Fruit fly (Drosophila melanogaster) whole organism, embryonic: Measurements from ENCODE around the gene drongo.

Experiments
- Aef1 ChIP-seq: fragments of 200-800 bp; sonication (Bioruptor generic); IDR thresholded peaks from 3 replicates; pipeline ENCODE4 v1.3.6; 2022; ENCODE audit warnings: missing biosample characterization, missing genetic modification characterization
- BEAF-32 ChIP-seq: fragments of 200-800 bp; sonication (Bioruptor generic); optimal IDR thresholded peaks from 3 replicates; lab custom pipeline; 2017; ENCODE audit warnings: missing biosample characterization, missing genetic modification characterization, mild to moderate bottlenecking, moderate library complexity, missing genetic modification reagents
- BtbVII ChIP-seq: fragments of 200-800 bp; sonication (Bioruptor generic); optimal IDR thresholded peaks from 3 replicates; lab custom pipeline; 2017; ENCODE audit warnings: missing biosample characterization, mild to moderate bottlenecking, missing genetic modification characterization
- CG10209 ChIP-seq: fragments of 200-800 bp; sonication (Bioruptor generic); optimal IDR thresholded peaks from 3 replicates; lab custom pipeline; 2017; ENCODE audit warnings: missing biosample characterization, mild to moderate bottlenecking, missing genetic modification characterization, missing genetic modification reagents
- CG10267 ChIP-seq: fragments of 200-800 bp; sonication (Bioruptor generic); optimal IDR thresholded peaks from 2 replicates; lab custom pipeline; 2018; ENCODE audit warnings: missing biosample characterization, mild to moderate bottlenecking, missing genetic modification characterization, moderate library complexity
- CG12744 ChIP-seq: fragments of 200-800 bp; sonication (Bioruptor generic); optimal IDR thresholded peaks from 2 replicates; lab custom pipeline; 2016; ENCODE audit warnings: missing biosample characterization, missing genetic modification characterization
- CG12942 ChIP-seq: fragments of 200-800 bp; sonication (Bioruptor generic); optimal IDR thresholded peaks from 3 replicates; lab custom pipeline; 2016; ENCODE audit warnings: missing biosample characterization, missing genetic modification characterization
- CG1647 ChIP-seq: fragments of 200-800 bp; sonication (Bioruptor generic); optimal IDR thresholded peaks from 3 replicates; lab custom pipeline; 2016; ENCODE audit warnings: missing biosample characterization, missing genetic modification characterization
- CG17361 ChIP-seq: fragments of 200-800 bp; sonication (Bioruptor generic); IDR thresholded peaks from 3 replicates; pipeline ENCODE4 v1.3.6; 2022; ENCODE audit warnings: missing biosample characterization, missing genetic modification characterization
- CG18599 ChIP-seq: fragments of 200-800 bp; sonication (Bioruptor generic); optimal IDR thresholded peaks from 3 replicates; lab custom pipeline; 2017; ENCODE audit warnings: missing biosample characterization, missing genetic modification characterization, mild to moderate bottlenecking, moderate library complexity, missing genetic modification reagents
- CG2678 ChIP-seq: fragments of 200-800 bp; sonication (Bioruptor generic); optimal IDR thresholded peaks from 3 replicates; lab custom pipeline; 2019; ENCODE audit warnings: missing biosample characterization, mild to moderate bottlenecking, missing genetic modification characterization, moderate library complexity
- CG2875 ChIP-seq: fragments of 200-800 bp; sonication (Bioruptor generic); optimal IDR thresholded peaks from 2 replicates; lab custom pipeline; 2017; ENCODE audit warnings: missing biosample characterization, mild to moderate bottlenecking, missing genetic modification characterization, missing genetic modification reagents
- CG4617 ChIP-seq: fragments of 200-800 bp; sonication (Bioruptor generic); optimal IDR thresholded peaks from 3 replicates; lab custom pipeline; 2016; ENCODE audit warnings: missing biosample characterization, missing genetic modification characterization, borderline replicate concordance
- CG4854 ChIP-seq: fragments of 200-800 bp; sonication (Bioruptor generic); optimal IDR thresholded peaks from 2 replicates; lab custom pipeline; 2016; ENCODE audit warnings: missing biosample characterization, missing genetic modification characterization, inconsistent platforms
- CG9817 ChIP-seq: fragments of 200-800 bp; sonication (Bioruptor generic); optimal IDR thresholded peaks from 2 replicates; lab custom pipeline; 2018; ENCODE audit warnings: missing biosample characterization, mild to moderate bottlenecking, missing genetic modification characterization, moderate library complexity
- Chrac-16 ChIP-seq: fragments of 200-800 bp; sonication (Bioruptor generic); optimal IDR thresholded peaks from 3 replicates; lab custom pipeline; 2016; ENCODE audit warnings: missing biosample characterization, missing genetic modification characterization
- Fer3 ChIP-seq: fragments of 200-800 bp; sonication (Bioruptor generic); optimal IDR thresholded peaks from 2 replicates; lab custom pipeline; 2018; ENCODE audit warnings: missing biosample characterization, mild to moderate bottlenecking, missing genetic modification characterization, moderate library complexity
- HLH54F ChIP-seq: fragments of 200-800 bp; sonication (Bioruptor generic); optimal IDR thresholded peaks from 3 replicates; lab custom pipeline; 2016; ENCODE audit warnings: missing biosample characterization, missing genetic modification characterization
- Hey ChIP-seq: fragments of 200-800 bp; sonication (Bioruptor generic); optimal IDR thresholded peaks from 3 replicates; lab custom pipeline; 2018; ENCODE audit warnings: missing biosample characterization, mild to moderate bottlenecking, missing genetic modification characterization
- Kr ChIP-seq: fragments of 200-800 bp; sonication (Bioruptor generic); optimal IDR thresholded peaks from 2 replicates; lab custom pipeline; 2017; ENCODE audit warnings: missing biosample characterization, mild to moderate bottlenecking, missing genetic modification characterization
- MBD-R2 ChIP-seq: fragments of 200-800 bp; sonication (Bioruptor generic); IDR thresholded peaks from 2 replicates; pipeline ENCODE4 v1.3.6; 2022; ENCODE audit warnings: missing biosample characterization, missing genetic modification characterization
- NFAT ChIP-seq: fragments of 200-800 bp; sonication (Bioruptor generic); IDR thresholded peaks from 2 replicates; pipeline ENCODE4 v1.3.6; 2022; ENCODE audit warnings: missing biosample characterization, missing genetic modification characterization
- NfI ChIP-seq: fragments of 200-800 bp; sonication (Bioruptor generic); optimal IDR thresholded peaks from 3 replicates; lab custom pipeline; 2018; ENCODE audit warnings: missing biosample characterization, mild to moderate bottlenecking, missing genetic modification characterization, moderate library complexity
- Opbp ChIP-seq: fragments of 200-800 bp; sonication (Bioruptor generic); IDR thresholded peaks from 3 replicates; pipeline ENCODE4 v1.3.6; 2022; ENCODE audit warnings: missing biosample characterization, missing genetic modification characterization; ENCODE audit not compliant: partially characterized antibody
- Optix ChIP-seq: fragments of 200-800 bp; sonication (Bioruptor generic); IDR thresholded peaks from 3 replicates; pipeline ENCODE4 v1.3.6; 2022; ENCODE audit warnings: missing biosample characterization, missing genetic modification characterization
- Six4 ChIP-seq: fragments of 200-800 bp; sonication (Bioruptor generic); optimal IDR thresholded peaks from 2 replicates; lab custom pipeline; 2016; ENCODE audit warnings: missing biosample characterization, missing genetic modification characterization
- ase ChIP-seq: fragments of 200-800 bp; sonication (Bioruptor generic); IDR thresholded peaks from 3 replicates; pipeline ENCODE4 v1.3.6; 2022; ENCODE audit warnings: missing biosample characterization, missing genetic modification characterization
- caup ChIP-seq: fragments of 200-800 bp; sonication (Bioruptor generic); optimal IDR thresholded peaks from 3 replicates; lab custom pipeline; 2017; ENCODE audit warnings: missing biosample characterization, mild to moderate bottlenecking, missing genetic modification characterization, moderate library complexity; ENCODE audit not compliant: severe bottlenecking
- chif ChIP-seq, 2 experiments: fragments of 200-800 bp; sonication (Bioruptor generic); optimal IDR thresholded peaks; 3 replicates each; lab custom pipeline; 2016; ENCODE audit warnings: missing biosample characterization in 2 of 2, missing genetic modification characterization in 2 of 2
- chm ChIP-seq: fragments of 200-800 bp; sonication (Bioruptor generic); IDR thresholded peaks from 2 replicates; pipeline ENCODE4 v1.3.6; 2022; ENCODE audit warnings: missing biosample characterization, missing genetic modification characterization
- dan ChIP-seq: fragments of 200-800 bp; sonication (Bioruptor generic); IDR thresholded peaks from 2 replicates; pipeline ENCODE4 v1.3.6; 2022; ENCODE audit warnings: missing biosample characterization, missing genetic modification characterization
- en ChIP-seq: fragments of 200-800 bp; sonication (Bioruptor generic); optimal IDR thresholded peaks from 2 replicates; lab custom pipeline; 2016; ENCODE audit warnings: missing biosample characterization, missing genetic modification characterization
- fd64A ChIP-seq: fragments of 200-800 bp; sonication (Bioruptor generic); optimal IDR thresholded peaks from 3 replicates; lab custom pipeline; 2018; ENCODE audit warnings: missing biosample characterization, mild to moderate bottlenecking, missing genetic modification characterization
- fd96Cb ChIP-seq: fragments of 200-800 bp; sonication (Bioruptor generic); optimal IDR thresholded peaks from 2 replicates; lab custom pipeline; 2018; ENCODE audit warnings: missing biosample characterization, mild to moderate bottlenecking, missing genetic modification characterization, moderate library complexity
- gce ChIP-seq: fragments of 200-800 bp; sonication (Bioruptor generic); IDR thresholded peaks from 3 replicates; pipeline ENCODE4 v1.3.6; 2022; ENCODE audit warnings: missing biosample characterization, missing genetic modification characterization
- grau ChIP-seq: fragments of 200-800 bp; optimal IDR thresholded peaks from 3 replicates; lab custom pipeline; 2019; ENCODE audit warnings: missing biosample characterization, mild to moderate bottlenecking, missing genetic modification characterization, moderate library complexity
- gro ChIP-seq: fragments of 200-800 bp; sonication (Bioruptor generic); optimal IDR thresholded peaks from 2 replicates; lab custom pipeline; 2016; ENCODE audit warnings: missing biosample characterization, missing genetic modification characterization
- gt ChIP-seq: fragments of 200-800 bp; sonication (Bioruptor generic); IDR thresholded peaks from 2 replicates; pipeline ENCODE4 v1.3.6; 2022; ENCODE audit warnings: missing biosample characterization, missing genetic modification characterization
- hkb ChIP-seq, 2 experiments: fragments of 200-800 bp in 1 of 2; fragments of >200 bp in 1 of 2; sonication (Bioruptor generic) in 1 of 2; IDR thresholded peaks in 1 of 2; optimal IDR thresholded peaks in 1 of 2; 2 replicates each; pipeline versions ENCODE4 v1.3.6 to Lab custom; 2017 to 2022; ENCODE audit warnings: missing biosample characterization in 1 of 2, missing genetic modification characterization in 1 of 2
- hth ChIP-seq: fragments of >200 bp; optimal IDR thresholded peaks from 2 replicates; lab custom pipeline; 2017; ENCODE audit warnings: inconsistent platforms
- lab ChIP-seq: fragments of 200-800 bp; sonication (Bioruptor generic); optimal IDR thresholded peaks from 3 replicates; lab custom pipeline; 2017; ENCODE audit warnings: missing biosample characterization, missing genetic modification characterization, mild to moderate bottlenecking, moderate library complexity, missing genetic modification reagents
- lov ChIP-seq, 2 experiments: fragments of 200-800 bp in 1 of 2; fragments of >200 bp in 1 of 2; sonication (Bioruptor generic) in 1 of 2; IDR thresholded peaks in 1 of 2; optimal IDR thresholded peaks in 1 of 2; 2 replicates in 1 of 2; 3 replicates in 1 of 2; pipeline versions ENCODE4 v1.3.6 to Lab custom; 2017 to 2022; ENCODE audit warnings: missing biosample characterization in 1 of 2, missing genetic modification characterization in 1 of 2
- mld ChIP-seq: fragments of 200-800 bp; sonication (Bioruptor generic); IDR thresholded peaks from 3 replicates; pipeline ENCODE4 v1.3.6; 2022; ENCODE audit warnings: missing biosample characterization, missing genetic modification characterization; ENCODE audit not compliant: partially characterized antibody
- nau ChIP-seq: fragments of 200-800 bp; sonication (Bioruptor generic); optimal IDR thresholded peaks from 3 replicates; lab custom pipeline; 2017; ENCODE audit warnings: missing biosample characterization, mild to moderate bottlenecking, missing genetic modification characterization, missing genetic modification reagents
- ranshi ChIP-seq: fragments of 200-800 bp; sonication (Bioruptor generic); IDR thresholded peaks from 2 replicates; pipeline ENCODE4 v1.3.6; 2022; ENCODE audit warnings: missing biosample characterization, missing genetic modification characterization
- schlank ChIP-seq: fragments of 200-800 bp; sonication (Bioruptor generic); optimal IDR thresholded peaks from 2 replicates; lab custom pipeline; 2018; ENCODE audit warnings: missing biosample characterization, mild to moderate bottlenecking, missing genetic modification characterization
- stwl ChIP-seq: fragments of 200-800 bp; sonication (Bioruptor generic); optimal IDR thresholded peaks from 3 replicates; lab custom pipeline; 2018; ENCODE audit warnings: missing biosample characterization, mild to moderate bottlenecking, missing genetic modification characterization, moderate library complexity
- zen ChIP-seq: fragments of 200-800 bp; sonication (Bioruptor generic); optimal IDR thresholded peaks from 3 replicates; lab custom pipeline; 2018; ENCODE audit warnings: missing biosample characterization, mild to moderate bottlenecking, missing genetic modification characterization, moderate library complexity

drongo gene

dm6 chr2L:819315-820032, 31.4 kb downstream of the drongo start, which contains the start of the genes PGAP2 and Clp (continued):
- TF ChIP-seq en (no peak), CG2678 (tag; lab: Kevin White, UChicago) (peak; percentile 80), stwl (tag; lab: Kevin White, UChicago) (peak; percentile 42), BEAF-32 (GFP tag; lab: Kevin White, UChicago) (peak; percentile 77), lab (GFP tag; lab: Kevin White, UChicago) (no peak), NfI (GFP tag; lab: Kevin White, UChicago) (peak; percentile 61), caup (GFP tag; lab: Kevin White, UChicago) (peak; percentile 42), CG10267 (tag; lab: Kevin White, UChicago) (peak; percentile 70), ase (GFP tag; lab: Robert Waterston, UW) (peak; percentile 65), lov (optimal IDR thresholded peaks at IDR 0.05; lab: Kevin White, UChicago) (no peak), lov (GFP tag; IDR thresholded peaks at IDR 0.05; lab: Robert Waterston, UW) (no peak), CG12744 (GFP tag; lab: Kevin White, UChicago) (peak; percentile 21), fd96Cb (tag; lab: Kevin White, UChicago) (peak; percentile 62), ranshi (GFP tag; lab: Robert Waterston, UW) (peak; percentile 69), NFAT (peak; percentile 26; the same call in 1 of the 2 replicates), CG4854 (GFP tag; lab: Kevin White, UChicago) (peak; percentile 20), CG12942 (GFP tag; lab: Kevin White, UChicago) (peak; percentile 67), dan (GFP tag; lab: Robert Waterston, UW) (no peak), HLH54F (peak; percentile 50), Opbp (GFP tag; lab: Robert Waterston, UW) (no peak), hth (no peak), Chrac-16 (peak; percentile 74), nau (no peak), Hey (tag; lab: Kevin White, UChicago) (no peak), Kr (no peak), chm (GFP tag; lab: Robert Waterston, UW) (no peak), gce (GFP tag; lab: Robert Waterston, UW) (no peak), CG17361 (GFP tag; lab: Robert Waterston, UW) (peak; percentile 91), schlank (tag; lab: Kevin White, UChicago) (peak; percentile 30), Aef1 (GFP tag; lab: Robert Waterston, UW) (peak; percentile 82), Optix (GFP tag; lab: Robert Waterston, UW) (no peak; the same call in 2 of the 3 replicates), CG4617 (GFP tag; lab: Kevin White, UChicago) (peak; percentile 61), hkb (optimal IDR thresholded peaks at IDR 0.05; lab: Kevin White, UChicago) (no peak), hkb (GFP tag; IDR thresholded peaks at IDR 0.05; lab: Robert Waterston, UW) (peak; percentile 58; the same call in 1 of the 2 replicates), CG1647 (GFP tag; lab: Kevin White, UChicago) (peak; percentile 2), CG18599 (GFP tag; lab: Kevin White, UChicago) (peak; percentile 67), mld (GFP tag; lab: Robert Waterston, UW) (no peak), MBD-R2 (peak; percentile 70), CG2875 (GFP tag; lab: Kevin White, UChicago) (no peak), chif (GFP tag; optimal IDR thresholded peaks at IDR 0.05; lab: Kevin White, UChicago) (peak; percentile 43 to 56), CG9817 (tag; lab: Kevin White, UChicago) (peak; percentile 83), Fer3 (tag; lab: Kevin White, UChicago) (peak; percentile 78), gt (GFP tag; lab: Robert Waterston, UW) (no peak), BtbVII (GFP tag; lab: Kevin White, UChicago) (no peak), grau (tag; lab: Kevin White, UChicago) (peak; percentile 79), CG10209 (peak; percentile 66), fd64A (no peak), Six4 (GFP tag; lab: Kevin White, UChicago) (peak; percentile 47), gro (GFP tag; lab: Kevin White, UChicago) (peak; percentile 9), zen (tag; lab: Kevin White, UChicago) (peak; percentile 62)
